Fruit fly (Drosophila melanogaster) whole organism, embryonic: ENCODE data around the gene CG18507.
A peak's percentile ranks its signal among the peaks of the same experiment; 100 is the strongest.

ENCODE experiments used
- Adf1 ChIP-seq: fragments of 200-800 bp; sonication (Bioruptor generic); IDR thresholded peaks from 2 replicates; pipeline ENCODE4 v1.3.6; 2022; ENCODE audit warnings: missing biosample characterization, missing genetic modification characterization
- Antp ChIP-seq: fragments of 200-800 bp; sonication (Bioruptor generic); optimal IDR thresholded peaks from 3 replicates; lab custom pipeline; 2016; ENCODE audit warnings: missing biosample characterization, missing genetic modification characterization
- B-H2 ChIP-seq: fragments of 200-800 bp; sonication (Bioruptor generic); optimal IDR thresholded peaks from 2 replicates; lab custom pipeline; 2018; ENCODE audit warnings: missing biosample characterization, mild to moderate bottlenecking, missing genetic modification characterization
- Bdp1 ChIP-seq: fragments of 200-800 bp; sonication (Bioruptor generic); optimal IDR thresholded peaks from 3 replicates; lab custom pipeline; 2016; ENCODE audit warnings: missing biosample characterization, missing genetic modification characterization
- CG10979 ChIP-seq: fragments of 200-800 bp; sonication (Bioruptor generic); optimal IDR thresholded peaks from 2 replicates; lab custom pipeline; 2018; ENCODE audit warnings: missing biosample characterization, mild to moderate bottlenecking, missing genetic modification characterization, moderate library complexity
- CG11695 ChIP-seq: fragments of 200-800 bp; sonication (Bioruptor generic); IDR thresholded peaks from 3 replicates; pipeline ENCODE4 v1.3.6; 2022; ENCODE audit warnings: missing biosample characterization, missing genetic modification characterization
- CG12071 ChIP-seq: fragments of 200-800 bp; sonication (Bioruptor generic); optimal IDR thresholded peaks from 3 replicates; lab custom pipeline; 2018; ENCODE audit warnings: missing biosample characterization, mild to moderate bottlenecking, missing genetic modification characterization
- CG12104 ChIP-seq: fragments of 200-800 bp; sonication (Bioruptor generic); optimal IDR thresholded peaks from 3 replicates; lab custom pipeline; 2016; ENCODE audit warnings: missing biosample characterization, missing genetic modification characterization
- CG12744 ChIP-seq: fragments of 200-800 bp; sonication (Bioruptor generic); optimal IDR thresholded peaks from 2 replicates; lab custom pipeline; 2016; ENCODE audit warnings: missing biosample characterization, missing genetic modification characterization
- CG13123 ChIP-seq: fragments of 200-800 bp; sonication (Bioruptor generic); optimal IDR thresholded peaks from 2 replicates; lab custom pipeline; 2016; ENCODE audit warnings: missing biosample characterization, missing genetic modification characterization
- CG17612 ChIP-seq: fragments of 200-800 bp; sonication (Bioruptor generic); IDR thresholded peaks from 2 replicates; pipeline ENCODE4 v1.3.6; 2022; ENCODE audit warnings: missing biosample characterization, missing genetic modification characterization
- CG18476 ChIP-seq: fragments of 200-800 bp; sonication (Bioruptor generic); optimal IDR thresholded peaks from 2 replicates; lab custom pipeline; 2016; ENCODE audit warnings: missing biosample characterization, mild to moderate bottlenecking, missing genetic modification characterization
- CG2129 ChIP-seq: fragments of 200-800 bp; sonication (Bioruptor generic); IDR thresholded peaks from 2 replicates; pipeline ENCODE4 v1.3.6; 2022; ENCODE audit warnings: missing biosample characterization, missing genetic modification characterization; ENCODE audit not compliant: partially characterized antibody
- CG30020 ChIP-seq: fragments of 200-800 bp; optimal IDR thresholded peaks from 2 replicates; lab custom pipeline; 2019; ENCODE audit warnings: missing biosample characterization, mild to moderate bottlenecking, missing genetic modification characterization, moderate library complexity
- CG30403 ChIP-seq: fragments of 200-800 bp; sonication (Bioruptor generic); optimal IDR thresholded peaks from 3 replicates; lab custom pipeline; 2016; ENCODE audit warnings: missing biosample characterization, missing genetic modification characterization
- CG31441 ChIP-seq: fragments of 200-800 bp; sonication (Bioruptor generic); IDR thresholded peaks from 2 replicates; pipeline ENCODE4 v1.3.6; 2022; ENCODE audit warnings: missing biosample characterization, missing genetic modification characterization
- CG3995 ChIP-seq: fragments of 200-800 bp; sonication (Bioruptor generic); optimal IDR thresholded peaks from 3 replicates; lab custom pipeline; 2016; ENCODE audit warnings: missing biosample characterization, missing genetic modification characterization
- CG6272 ChIP-seq: fragments of 200-800 bp; sonication (Bioruptor generic); IDR thresholded peaks from 2 replicates; pipeline ENCODE4 v1.3.6; 2022; ENCODE audit warnings: missing biosample characterization, missing genetic modification characterization
- CG7357 ChIP-seq: fragments of 200-800 bp; sonication (Bioruptor generic); IDR thresholded peaks from 3 replicates; pipeline ENCODE4 v1.3.6; 2022; ENCODE audit warnings: missing biosample characterization, missing genetic modification characterization
- CG7372 ChIP-seq: fragments of 200-800 bp; sonication (Bioruptor generic); IDR thresholded peaks from 2 replicates; pipeline ENCODE4 v1.3.6; 2022; ENCODE audit warnings: missing biosample characterization, missing genetic modification characterization
- CG7786 ChIP-seq: fragments of 200-800 bp; sonication (Bioruptor generic); optimal IDR thresholded peaks from 2 replicates; lab custom pipeline; 2016; ENCODE audit warnings: missing biosample characterization, missing genetic modification characterization
- CG7987 ChIP-seq: fragments of 200-800 bp; sonication (Bioruptor generic); optimal IDR thresholded peaks from 2 replicates; lab custom pipeline; 2018; ENCODE audit warnings: missing biosample characterization, mild to moderate bottlenecking, missing genetic modification characterization, moderate library complexity
- CG8290 ChIP-seq, 3 experiments: fragments of 200-800 bp; sonication (Bioruptor generic); optimal IDR thresholded peaks; 2 replicates each; lab custom pipeline; 2016 to 2019; ENCODE audit warnings: missing biosample characterization in 3 of 3, missing genetic modification characterization in 3 of 3, mild to moderate bottlenecking in 2 of 3, moderate library complexity in 1 of 3
- Camta ChIP-seq: fragments of 200-800 bp; sonication (Bioruptor generic); optimal IDR thresholded peaks from 2 replicates; lab custom pipeline; 2016; ENCODE audit warnings: missing biosample characterization, missing genetic modification characterization
- Dip2 ChIP-seq: fragments of 200-800 bp; sonication (Bioruptor generic); IDR thresholded peaks from 2 replicates; pipeline ENCODE4 v1.3.6; 2022; ENCODE audit warnings: missing biosample characterization, missing genetic modification characterization
- Ets65A ChIP-seq: fragments of 200-800 bp; sonication (Bioruptor generic); peaks from one replicate; lab custom pipeline; 2016; ENCODE audit warnings: missing biosample characterization, missing genetic modification characterization
- Hmr ChIP-seq: fragments of 200-800 bp; sonication (Bioruptor generic); optimal IDR thresholded peaks from 3 replicates; lab custom pipeline; 2017; ENCODE audit warnings: mild to moderate bottlenecking, missing biosample characterization, missing genetic modification reagents, missing genetic modification characterization
- MTF-1 ChIP-seq: fragments of 200-800 bp; sonication (Bioruptor generic); optimal IDR thresholded peaks from 2 replicates; lab custom pipeline; 2018; ENCODE audit warnings: missing biosample characterization, mild to moderate bottlenecking, missing genetic modification characterization, borderline replicate concordance
- NK7.1 ChIP-seq: fragments of 200-800 bp; sonication (Bioruptor generic); optimal IDR thresholded peaks from 3 replicates; lab custom pipeline; 2016; ENCODE audit warnings: missing biosample characterization, missing genetic modification characterization
- Oaz ChIP-seq: fragments of 200-800 bp; sonication (Bioruptor generic); IDR thresholded peaks from 2 replicates; pipeline ENCODE4 v1.3.6; 2022; ENCODE audit warnings: missing biosample characterization, missing genetic modification characterization
- Pdp1 ChIP-seq, 2 experiments: fragments of 200-800 bp; sonication (Bioruptor generic); optimal IDR thresholded peaks; 3 replicates each; lab custom pipeline; 2016; ENCODE audit warnings: missing biosample characterization in 2 of 2, missing genetic modification characterization in 2 of 2, mild to moderate bottlenecking in 1 of 2, moderate library complexity in 1 of 2
- Poxn ChIP-seq: fragments of 200-800 bp; sonication (Bioruptor generic); IDR thresholded peaks from 2 replicates; pipeline ENCODE4 v1.3.6; 2022; ENCODE audit warnings: missing biosample characterization, missing genetic modification characterization
- Six4 ChIP-seq: fragments of 200-800 bp; sonication (Bioruptor generic); optimal IDR thresholded peaks from 2 replicates; lab custom pipeline; 2016; ENCODE audit warnings: missing biosample characterization, missing genetic modification characterization
- Sox102F ChIP-seq: fragments of 200-800 bp; sonication (Bioruptor generic); optimal IDR thresholded peaks from 2 replicates; lab custom pipeline; 2018; ENCODE audit warnings: missing biosample characterization, mild to moderate bottlenecking, missing genetic modification characterization, moderate library complexity
- bab2 ChIP-seq: fragments of 200-800 bp; sonication (Bioruptor generic); optimal IDR thresholded peaks from 2 replicates; lab custom pipeline; 2016; ENCODE audit warnings: missing biosample characterization, missing genetic modification characterization
- disco-r ChIP-seq: fragments of 200-800 bp; sonication (Bioruptor generic); optimal IDR thresholded peaks from 2 replicates; lab custom pipeline; 2016; ENCODE audit warnings: missing biosample characterization, missing genetic modification characterization
- gt ChIP-seq: fragments of 200-800 bp; sonication (Bioruptor generic); IDR thresholded peaks from 2 replicates; pipeline ENCODE4 v1.3.6; 2022; ENCODE audit warnings: missing biosample characterization, missing genetic modification characterization
- insv ChIP-seq, 2 experiments: fragments of 200-800 bp; sonication (Bioruptor generic); optimal IDR thresholded peaks; 3 replicates each; lab custom pipeline; 2016 to 2018; ENCODE audit warnings: missing biosample characterization in 2 of 2, missing genetic modification characterization in 2 of 2
- jing ChIP-seq: fragments of 200-800 bp; sonication (Bioruptor generic); optimal IDR thresholded peaks from 2 replicates; lab custom pipeline; 2018; ENCODE audit warnings: missing biosample characterization, mild to moderate bottlenecking, missing genetic modification characterization
- nau ChIP-seq: fragments of 200-800 bp; sonication (Bioruptor generic); optimal IDR thresholded peaks from 3 replicates; lab custom pipeline; 2017; ENCODE audit warnings: missing biosample characterization, mild to moderate bottlenecking, missing genetic modification characterization, missing genetic modification reagents
- pb ChIP-seq: fragments of 200-800 bp; sonication (Bioruptor generic); optimal IDR thresholded peaks from 3 replicates; lab custom pipeline; 2016; ENCODE audit warnings: missing biosample characterization, missing genetic modification characterization
- pfk ChIP-seq: fragments of 200-800 bp; sonication (Bioruptor generic); optimal IDR thresholded peaks from 2 replicates; lab custom pipeline; 2018; ENCODE audit warnings: missing biosample characterization, mild to moderate bottlenecking, missing genetic modification characterization, moderate library complexity
- run ChIP-seq: fragments of 200-800 bp; sonication (Bioruptor generic); optimal IDR thresholded peaks from 3 replicates; lab custom pipeline; 2018; ENCODE audit warnings: missing biosample characterization, mild to moderate bottlenecking, missing genetic modification characterization
- sens-2 ChIP-seq: fragments of 200-800 bp; sonication (Bioruptor generic); IDR thresholded peaks from 2 replicates; pipeline ENCODE4 v1.3.6; 2022; ENCODE audit warnings: missing biosample characterization, missing genetic modification characterization
- shn ChIP-seq: fragments of 200-800 bp; sonication (Bioruptor generic); optimal IDR thresholded peaks from 3 replicates; lab custom pipeline; 2016; ENCODE audit warnings: missing biosample characterization, missing genetic modification characterization
- trem ChIP-seq: fragments of 200-800 bp; optimal IDR thresholded peaks from 3 replicates; lab custom pipeline; 2019; ENCODE audit warnings: missing biosample characterization, mild to moderate bottlenecking, missing genetic modification characterization, moderate library complexity

The CG18507 gene

DNA sequence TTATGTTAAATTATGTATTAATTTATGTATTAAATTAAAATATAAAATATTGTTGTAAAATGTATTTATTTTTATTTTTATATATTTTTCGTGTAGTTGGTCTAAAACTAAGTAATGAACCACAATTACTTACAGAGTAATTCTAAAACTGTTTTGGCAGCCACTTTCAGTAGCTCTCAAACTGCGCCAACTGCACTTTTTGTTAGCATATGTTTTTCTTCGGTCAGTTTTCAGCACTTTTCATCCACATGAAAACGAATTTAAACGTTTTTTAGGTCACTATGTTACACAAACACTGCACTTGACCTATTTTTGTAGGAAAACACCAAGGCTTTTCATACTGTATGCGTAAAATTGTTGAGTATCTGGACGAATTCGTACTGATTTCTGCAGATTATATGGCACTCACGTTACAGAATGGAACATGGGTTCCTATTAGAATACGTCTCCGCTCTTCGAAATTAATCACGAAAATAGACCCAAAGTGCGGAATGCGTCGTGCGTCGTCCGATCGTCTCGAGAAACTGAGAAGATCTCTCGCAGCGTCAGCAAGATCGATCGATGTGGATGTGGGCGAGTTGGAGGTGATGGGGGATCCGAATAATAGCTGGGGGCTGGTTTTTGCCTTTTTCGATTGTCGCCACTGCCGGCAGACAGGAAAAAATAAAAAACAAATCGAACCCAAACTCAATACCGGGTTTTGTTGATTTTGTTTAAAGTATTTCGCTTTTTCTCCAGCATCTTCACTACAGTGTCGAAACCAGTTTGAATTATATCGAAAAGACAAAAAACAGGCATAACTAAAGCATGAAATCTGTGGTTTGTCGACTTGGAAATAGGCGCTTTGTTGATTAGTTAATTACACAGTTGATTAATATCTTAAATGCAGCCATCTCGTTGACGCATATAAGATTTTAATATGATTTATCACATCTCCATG, 23.2 kb upstream of the CG18507 start, which contains the start of gene ics (continued):
- TF ChIP-seq Pdp1 (GFP tag; optimal IDR thresholded peaks at IDR 0.05; lab: Kevin White, UChicago) (peak in 1 of 2 experiments; percentile 43), Poxn (GFP tag; lab: Robert Waterston, UW) (no peak)

DNA sequence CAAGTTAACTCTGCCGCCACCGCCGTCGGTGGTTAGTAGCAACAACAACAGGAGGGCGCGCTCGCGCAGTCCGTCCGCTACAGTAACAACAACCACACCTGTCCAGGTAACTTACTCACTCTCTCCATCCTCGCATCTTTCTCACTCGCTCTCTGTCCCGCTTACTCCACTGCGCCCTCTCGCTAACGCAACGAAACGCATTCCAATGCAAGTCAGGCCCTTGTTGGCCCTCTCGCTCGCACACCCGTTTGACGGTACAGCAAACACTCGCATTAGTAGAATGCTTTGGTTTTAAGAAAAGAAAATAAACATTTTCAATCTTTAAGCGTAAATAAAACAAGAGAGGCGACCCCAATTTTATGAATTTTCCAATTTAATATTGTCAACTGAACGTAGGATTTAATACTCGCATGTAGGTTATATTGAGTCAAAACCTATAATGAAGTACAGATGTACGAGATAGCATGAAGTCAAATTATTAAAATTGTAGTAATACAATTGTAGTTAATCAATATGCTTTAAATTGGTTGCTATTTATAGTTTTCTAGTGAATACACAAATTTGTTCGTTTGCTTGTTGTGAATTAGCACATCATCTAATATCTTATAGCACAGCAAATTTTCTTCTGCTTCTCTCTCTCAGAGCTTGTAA, 817 bp downstream of the CG18507 start:
- no peak for TF ChIP-seq CG7987 (GFP tag; lab: Kevin White, UChicago)
- TF ChIP-seq pb (GFP tag; lab: Kevin White, UChicago) = no peak
- no peak for TF ChIP-seq Dip2 (GFP tag; lab: Robert Waterston, UW)
- peak; percentile 15 for TF ChIP-seq shn (GFP tag; lab: Kevin White, UChicago)
- TF ChIP-seq bab2 (GFP tag; lab: Kevin White, UChicago) = no peak
- no peak for TF ChIP-seq insv (GFP tag; optimal IDR thresholded peaks at IDR 0.05; lab: Kevin White, UChicago)
- TF ChIP-seq trem (tag; lab: Kevin White, UChicago) = no peak
- no peak for TF ChIP-seq Oaz
- no peak for TF ChIP-seq CG13123 (GFP tag; lab: Kevin White, UChicago)
- no peak for TF ChIP-seq disco-r (GFP tag; lab: Kevin White, UChicago)
- peak; percentile 84 for TF ChIP-seq Ets65A (GFP tag; lab: Kevin White, UChicago)
- TF ChIP-seq Bdp1 = no peak
- no peak for TF ChIP-seq pfk
- TF ChIP-seq CG3995 = no peak
- TF ChIP-seq Camta (GFP tag; lab: Kevin White, UChicago) = peak; percentile 12
- TF ChIP-seq Hmr (GFP tag; lab: Kevin White, UChicago) = no peak
- TF ChIP-seq CG30020 = no peak
- TF ChIP-seq CG12071 (GFP tag; lab: Kevin White, UChicago) = no peak
- no peak for TF ChIP-seq gt (GFP tag; lab: Robert Waterston, UW)
- TF ChIP-seq CG2129 (GFP tag; lab: Robert Waterston, UW) = no peak
- TF ChIP-seq CG8290 (GFP tag; optimal IDR thresholded peaks at IDR 0.05; lab: Kevin White, UChicago) = no peak
- no peak for TF ChIP-seq CG8290 (tag; optimal IDR thresholded peaks at IDR 0.05; lab: Kevin White, UChicago)
- no peak for TF ChIP-seq CG7786 (GFP tag; lab: Kevin White, UChicago)
- no peak for TF ChIP-seq MTF-1 (GFP tag; lab: Kevin White, UChicago)
- TF ChIP-seq CG10979 (tag; lab: Kevin White, UChicago) = peak; percentile 45
- no peak for TF ChIP-seq sens-2 (GFP tag; lab: Robert Waterston, UW)
- no peak; the same call in 1 of the 2 replicates for TF ChIP-seq CG31441 (GFP tag; lab: Robert Waterston, UW)
- no peak for TF ChIP-seq run (tag; lab: Kevin White, UChicago)
- peak; percentile 37 for TF ChIP-seq CG6272 (GFP tag; lab: Robert Waterston, UW)
- TF ChIP-seq CG30403 (GFP tag; lab: Kevin White, UChicago) = peak; percentile 40
- TF ChIP-seq CG7372 (GFP tag; lab: Robert Waterston, UW) = no peak
- TF ChIP-seq B-H2 (GFP tag; lab: Kevin White, UChicago) = no peak
- no peak for TF ChIP-seq CG11695 (GFP tag; lab: Robert Waterston, UW)
- no peak for TF ChIP-seq CG17612
- TF ChIP-seq CG12104 (GFP tag; lab: Kevin White, UChicago) = no peak
- TF ChIP-seq CG12744 (GFP tag; lab: Kevin White, UChicago) = no peak
- TF ChIP-seq Antp (GFP tag; lab: Kevin White, UChicago) = no peak
- TF ChIP-seq jing (GFP tag; lab: Kevin White, UChicago) = no peak
- peak; percentile 16; the same call in 1 of the 2 replicates for TF ChIP-seq Adf1 (GFP tag; lab: Robert Waterston, UW)
- peak; percentile 15 for TF ChIP-seq Six4 (GFP tag; lab: Kevin White, UChicago)
- no peak for TF ChIP-seq CG7357
- no peak for TF ChIP-seq nau (GFP tag; lab: Kevin White, UChicago)
- TF ChIP-seq Sox102F = peak; percentile 32
- TF ChIP-seq CG18476 (GFP tag; lab: Kevin White, UChicago) = no peak
- TF ChIP-seq NK7.1 (GFP tag; lab: Kevin White, UChicago) = no peak
